Worm (Caenorhabditis elegans): ENCODE measurements around the gene C05C9.2.

Gene C05C9.2

DNA sequence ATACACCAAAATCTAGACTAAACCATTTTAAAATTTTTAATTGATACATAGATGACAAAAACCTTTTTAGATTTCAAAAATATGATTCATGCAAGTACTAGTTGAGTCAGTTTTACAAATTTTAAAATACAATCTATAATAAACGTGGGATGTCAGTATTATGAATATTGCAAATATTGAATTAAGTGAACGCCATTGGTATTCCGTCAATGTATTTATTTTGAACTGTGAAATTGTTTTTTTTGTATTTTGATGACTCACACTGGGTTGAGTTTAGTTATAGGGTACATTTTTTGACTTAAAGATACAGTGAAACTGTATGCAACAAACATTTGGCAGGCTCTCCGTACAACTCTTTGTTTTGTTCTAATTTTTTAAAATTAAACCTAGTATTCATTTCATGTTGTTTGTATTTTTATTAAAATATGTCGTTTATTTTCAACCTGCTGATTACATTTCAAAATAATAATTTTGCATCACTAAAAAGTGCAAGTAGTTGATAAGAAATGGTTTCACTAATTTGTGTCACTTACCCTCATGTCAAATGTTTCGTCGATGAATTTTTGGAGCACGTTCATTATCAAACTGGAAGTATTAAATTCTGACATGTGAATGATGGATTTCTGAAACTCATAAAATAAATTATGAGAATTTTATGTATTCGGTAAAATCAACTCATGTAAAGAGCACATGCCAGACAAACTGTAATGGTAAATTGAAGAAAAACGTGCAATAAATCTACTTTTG lies 47.8 kb upstream of the C05C9.2 start, which contains the start of gene W02H3.1 (continued):
- TF ChIP-seq dmd-8 (GFP tag; IDR thresholded peaks at IDR 0.05) (no peak), rbr-2 (tag; optimal IDR thresholded peaks at IDR 0.05) (no peak), mxl-2 (GFP tag; conservative IDR thresholded peaks at IDR 0.05) (no peak), D1046.2 (GFP tag; IDR thresholded peaks at IDR 0.05) (no peak), nhr-76 (tag; optimal IDR thresholded peaks at IDR 0.05) (no peak), zag-1 (tag; optimal IDR thresholded peaks at IDR 0.05) (no peak), nhr-6 (tag; optimal IDR thresholded peaks at IDR 0.05) (no peak), spr-3 (GFP tag; optimal IDR thresholded peaks at IDR 0.05) (no peak), fos-1 (tag; optimal IDR thresholded peaks at IDR 0.05) (no peak), F49E8.2 (tag; optimal IDR thresholded peaks at IDR 0.05; ENCODE audit: borderline replicate concordance) (no peak), skn-1 (tag; optimal IDR thresholded peaks at IDR 0.05) (no peak), nhr-77 (tag; optimal IDR thresholded peaks at IDR 0.05) (no peak), unc-39 (tag; optimal IDR thresholded peaks at IDR 0.05) (no peak), nhr-48 (tag; optimal IDR thresholded peaks at IDR 0.05) (no peak), daf-16 (GFP tag; optimal IDR thresholded peaks at IDR 0.05) (no peak), daf-16 (tag; optimal IDR thresholded peaks at IDR 0.05) (no peak), hlh-30 (tag; optimal IDR thresholded peaks at IDR 0.05; ENCODE audit: insufficient read depth) (peak; percentile 33), ceh-28 (tag; optimal IDR thresholded peaks at IDR 0.05) (no peak), spr-1 (tag; optimal IDR thresholded peaks at IDR 0.05) (no peak), lin-38 (GFP tag; IDR thresholded peaks at IDR 0.05) (no peak)

DNA sequence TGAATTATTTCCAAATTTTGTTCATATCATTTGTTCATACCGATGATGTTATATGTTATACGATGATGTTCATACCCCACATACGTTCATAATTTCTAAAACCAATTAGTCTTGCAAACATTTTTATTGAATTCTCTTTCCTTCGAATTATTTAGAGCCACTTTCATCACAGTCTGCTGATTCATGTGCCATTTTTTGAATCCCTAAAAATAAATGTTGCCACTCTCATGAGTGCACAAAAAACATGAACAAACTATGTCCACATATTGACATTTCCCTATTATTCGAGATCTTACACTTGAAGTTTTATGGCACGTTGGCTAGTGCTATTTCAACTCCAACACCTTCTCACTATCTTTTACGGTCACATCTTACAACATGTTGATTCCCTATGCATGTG lies 45.8 kb upstream of the C05C9.2 start, which contains the start of gene clc-17:
Gene clc-17, plus strand, starts transcription at position 301 of the 400 bp plus-strand sequence.
- TF ChIP-seq aha-1 (tag) (peak; percentile 4), arid-1 (GFP tag; conservative IDR thresholded peaks at IDR 0.05) (no peak)

DNA sequence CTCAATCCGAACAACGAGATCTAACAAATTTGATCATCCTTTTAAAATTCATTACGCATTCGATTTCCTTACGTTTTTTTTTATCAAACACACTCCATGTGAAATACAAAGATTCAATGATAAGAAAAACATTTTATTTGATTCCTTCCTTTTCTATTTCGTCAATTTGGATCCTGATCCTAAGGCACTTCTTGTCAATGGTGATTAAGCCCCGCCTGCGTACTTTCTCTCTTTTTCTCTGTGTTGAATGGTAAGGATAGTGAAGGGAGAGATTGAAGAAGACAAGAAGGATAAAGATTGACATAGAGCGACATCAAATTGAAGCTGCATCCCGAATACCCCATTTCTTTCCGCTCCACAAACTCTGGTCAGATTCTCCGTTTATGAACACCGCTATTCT lies 43.7 kb upstream of the C05C9.2 start, which contains the start of gene grd-1:
Gene grd-1, plus strand, starts transcription at position 241 of the 400 bp plus-strand sequence.
- TF ChIP-seq unc-62 (GFP tag; optimal IDR thresholded peaks at IDR 0.05 in 1 of 2) (peak in 1 of 2 experiments; percentile 73), unc-62 (tag; optimal IDR thresholded peaks at IDR 0.05) (no peak), F26F4.8 (GFP tag; conservative IDR thresholded peaks at IDR 0.05) (no peak), R02D3.7 (tag; optimal IDR thresholded peaks at IDR 0.05) (no peak), nhr-28 (tag; optimal IDR thresholded peaks at IDR 0.05) (peak; percentile 14), lir-3 (tag; optimal IDR thresholded peaks at IDR 0.05) (no peak)

DNA sequence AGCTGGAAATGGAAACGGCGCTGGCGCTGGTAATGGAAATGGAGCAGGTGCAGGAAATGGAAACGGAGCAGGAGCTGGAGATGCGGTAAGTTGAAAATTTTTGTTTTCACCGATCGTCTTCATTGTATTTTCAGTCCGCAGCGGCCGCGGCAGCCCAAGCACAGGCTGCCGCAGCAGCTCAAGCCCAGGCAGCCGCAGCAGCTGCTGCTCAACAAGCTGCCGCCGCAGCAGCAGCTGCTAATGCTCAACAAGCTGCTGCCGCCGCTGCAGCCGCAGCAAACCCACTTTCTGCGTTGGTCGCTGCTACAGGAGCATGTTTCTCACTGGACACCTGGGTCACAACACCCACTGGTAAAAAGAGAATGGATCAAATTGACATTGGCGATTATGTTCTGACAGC lies 38.4 kb upstream of the C05C9.2 start:
- peak; percentile 96 for TF ChIP-seq set-16 (GFP tag; IDR thresholded peaks at IDR 0.05)
- no peak for TF ChIP-seq unc-130 (GFP tag; optimal IDR thresholded peaks at IDR 0.05)
- no peak for TF ChIP-seq aly-2 (tag; optimal IDR thresholded peaks at IDR 0.05)
- no peak for TF ChIP-seq snpc-1.2 (GFP tag; IDR thresholded peaks at IDR 0.05)
- no peak for TF ChIP-seq ZK337.2 (GFP tag; IDR thresholded peaks at IDR 0.05)
- TF ChIP-seq aha-1 (tag) = no peak
- TF ChIP-seq ceh-82 (tag; optimal IDR thresholded peaks at IDR 0.05) = no peak

DNA sequence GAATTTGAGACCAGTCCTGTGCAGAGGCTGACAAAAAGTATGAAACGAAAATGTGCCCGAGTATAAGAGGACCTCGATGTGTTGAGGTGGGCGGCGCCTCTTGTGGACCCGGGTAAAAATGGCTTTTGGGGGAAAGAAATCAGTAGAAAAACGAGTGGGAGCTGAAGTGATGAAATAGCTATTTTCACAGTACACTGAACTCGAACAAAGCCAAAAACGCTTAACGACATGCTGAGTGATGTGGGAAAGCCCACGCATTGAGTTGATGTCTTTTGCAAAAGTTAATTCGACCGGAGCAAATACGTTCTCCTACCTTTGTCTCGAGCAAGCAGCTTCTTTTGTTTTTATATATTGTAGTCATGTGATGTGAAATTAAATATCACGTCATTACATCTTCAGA lies 36.1 kb upstream of the C05C9.2 start, which contains the start of gene nlp-66:
Gene nlp-66, minus strand, starts transcription at position 101 of the 400 bp plus-strand sequence.
- TF ChIP-seq spr-3 (GFP tag; optimal IDR thresholded peaks at IDR 0.05) (no peak), jun-1 (tag; optimal IDR thresholded peaks at IDR 0.05) (no peak), lsy-2 (tag; optimal IDR thresholded peaks at IDR 0.05) (no peak), ceh-28 (tag; optimal IDR thresholded peaks at IDR 0.05) (no peak), sdz-12 (GFP tag; optimal IDR thresholded peaks at IDR 0.05) (no peak), nhr-102 (tag; optimal IDR thresholded peaks at IDR 0.05) (no peak), T26A8.4 (GFP tag; IDR thresholded peaks at IDR 0.05) (no peak), ztf-7 (tag; optimal IDR thresholded peaks at IDR 0.05) (no peak), lim-7 (GFP tag; IDR thresholded peaks at IDR 0.05) (no peak)
